Worm (Caenorhabditis elegans) whole organism, L1 larva: ENCODE results near the gene pnn-1.

ENCODE experiments used
- C04F5.9 ChIP-seq: sonication (generic microtip); optimal IDR thresholded peaks from 2 replicates; lab custom pipeline; 2016; ENCODE audit warnings: missing genetic modification characterization, missing compliant biosample characterization
- C34B4.2 ChIP-seq: sonication (generic microtip); optimal IDR thresholded peaks from 2 replicates; lab custom pipeline; 2017; ENCODE audit warnings: mild to moderate bottlenecking, missing genetic modification characterization, missing compliant biosample characterization
- F16B12.6 ChIP-seq: fragments of 150-350 bp; optimal IDR thresholded peaks from 2 replicates; lab custom pipeline; 2014; ENCODE audit warnings: missing biosample characterization, missing genetic modification characterization
- aha-1 ChIP-seq: fragments of 150-350 bp; optimal IDR thresholded peaks from 2 replicates; lab custom pipeline; 2014; ENCODE audit warnings: missing biosample characterization, missing genetic modification characterization
- alr-1 ChIP-seq: fragments of 200-800 bp; sonication (Bioruptor generic); optimal IDR thresholded peaks from 2 replicates; lab custom pipeline; 2018; ENCODE audit warnings: borderline replicate concordance, mild to moderate bottlenecking, missing genetic modification characterization, missing compliant biosample characterization
- blmp-1 ChIP-seq: fragments of 150-350 bp; optimal IDR thresholded peaks from 2 replicates; lab custom pipeline; 2014; ENCODE audit warnings: missing biosample characterization, missing genetic modification characterization
- ceh-63 ChIP-seq: fragments of 200-800 bp; sonication (Bioruptor generic); optimal IDR thresholded peaks from 2 replicates; lab custom pipeline; 2018; ENCODE audit warnings: mild to moderate bottlenecking, missing genetic modification characterization, missing compliant biosample characterization
- ces-1 ChIP-seq: fragments of 150-350 bp; optimal IDR thresholded peaks from 2 replicates; lab custom pipeline; 2014; ENCODE audit warnings: missing biosample characterization, missing genetic modification reagents, missing genetic modification characterization
- dsc-1 ChIP-seq: sonication (generic microtip); optimal IDR thresholded peaks from 2 replicates; lab custom pipeline; 2016; ENCODE audit warnings: mild to moderate bottlenecking, missing genetic modification characterization, missing compliant biosample characterization
- efl-1 ChIP-seq, 4 experiments: fragments of 150-350 bp; optimal IDR thresholded peaks in 3 of 4; peaks in 1 of 4; 1 replicate in 1 of 4; 2 replicates in 3 of 4; lab custom pipeline; 2014; ENCODE audit warnings: missing biosample characterization in 2 of 4, missing genetic modification characterization in 2 of 4, missing genetic modification reagents in 2 of 4
- elt-2 ChIP-seq: sonication (generic microtip); optimal IDR thresholded peaks from 2 replicates; lab custom pipeline; 2016; ENCODE audit warnings: missing genetic modification characterization, mild to moderate bottlenecking, inconsistent platforms, missing compliant biosample characterization, missing genetic modification reagents
- elt-3 ChIP-seq, 6 experiments: fragments of 150-350 bp in 1 of 6; sonication (generic microtip); optimal IDR thresholded peaks; 2 replicates each; lab custom pipeline; 2017 to 2018; ENCODE audit warnings: missing biosample characterization in 6 of 6, missing genetic modification characterization in 6 of 6, inconsistent platforms in 1 of 6
- hpl-2 ChIP-seq: fragments of 150-350 bp; optimal IDR thresholded peaks from 2 replicates; lab custom pipeline; 2014; ENCODE audit warnings: missing biosample characterization, missing genetic modification reagents, missing genetic modification characterization
- jun-1 ChIP-seq: fragments of 150-350 bp; optimal IDR thresholded peaks from 2 replicates; lab custom pipeline; 2014; ENCODE audit warnings: missing biosample characterization, missing genetic modification reagents, missing genetic modification characterization
- lin-35 ChIP-seq, 2 experiments: fragments of 150-350 bp; optimal IDR thresholded peaks; 2 replicates each; lab custom pipeline; 2014; ENCODE audit warnings: missing biosample characterization in 2 of 2, missing genetic modification characterization in 2 of 2, missing genetic modification reagents in 2 of 2
- lsy-2 ChIP-seq, 2 experiments: fragments of 150-350 bp; optimal IDR thresholded peaks; 2 replicates each; lab custom pipeline; 2014; ENCODE audit warnings: missing biosample characterization in 2 of 2, missing genetic modification characterization in 2 of 2
- mab-9 ChIP-seq: fragments of 200-800 bp; sonication (Bioruptor generic); IDR thresholded peaks from 2 replicates; pipeline ENCODE4 v1.3.6; 2022; ENCODE audit warnings: missing genetic modification reagents, missing genetic modification characterization, missing compliant biosample characterization
- mdl-1 ChIP-seq, 2 experiments: fragments of 150-350 bp; optimal IDR thresholded peaks; 2 replicates each; lab custom pipeline; 2014 to 2017; ENCODE audit warnings: missing biosample characterization in 2 of 2, missing genetic modification characterization in 2 of 2, inconsistent platforms in 1 of 2
- mef-2 ChIP-seq: fragments of 150-350 bp; optimal IDR thresholded peaks from 2 replicates; lab custom pipeline; 2014; ENCODE audit warnings: missing biosample characterization, missing genetic modification characterization
- mep-1 ChIP-seq: fragments of 150-350 bp; optimal IDR thresholded peaks from 2 replicates; lab custom pipeline; 2014; ENCODE audit warnings: missing biosample characterization, missing genetic modification characterization
- nhr-20 ChIP-seq: sonication (generic microtip); optimal IDR thresholded peaks from 2 replicates; lab custom pipeline; 2016; ENCODE audit warnings: mild to moderate bottlenecking, missing genetic modification characterization, missing compliant biosample characterization
- nhr-47 ChIP-seq: sonication (generic microtip); optimal IDR thresholded peaks from 2 replicates; lab custom pipeline; 2016; ENCODE audit warnings: mild to moderate bottlenecking, missing genetic modification characterization, moderate library complexity, missing compliant biosample characterization
- nhr-71 ChIP-seq: sonication (generic microtip); optimal IDR thresholded peaks from 2 replicates; lab custom pipeline; 2016; ENCODE audit warnings: mild to moderate bottlenecking, missing genetic modification characterization, moderate library complexity, missing compliant biosample characterization
- nhr-77 ChIP-seq: fragments of 150-350 bp; optimal IDR thresholded peaks from 2 replicates; lab custom pipeline; 2014; ENCODE audit warnings: missing biosample characterization, missing genetic modification characterization
- nhr-84 ChIP-seq: sonication (generic microtip); optimal IDR thresholded peaks from 2 replicates; lab custom pipeline; 2017; ENCODE audit warnings: missing biosample characterization, missing genetic modification characterization
- pax-3 ChIP-seq: fragments of 200-800 bp; sonication (Bioruptor generic); optimal IDR thresholded peaks from 2 replicates; lab custom pipeline; 2018; ENCODE audit warnings: mild to moderate bottlenecking, missing genetic modification characterization, moderate library complexity, missing compliant biosample characterization
- pqm-1 ChIP-seq: sonication (generic microtip); optimal IDR thresholded peaks from 3 replicates; lab custom pipeline; 2017; ENCODE audit warnings: missing biosample characterization, missing genetic modification characterization
- rnt-1 ChIP-seq: sonication (generic microtip); optimal IDR thresholded peaks from 2 replicates; lab custom pipeline; 2016; ENCODE audit warnings: mild to moderate bottlenecking, missing genetic modification characterization, moderate library complexity, missing compliant biosample characterization
- snu-23 ChIP-seq: sonication (generic microtip); optimal IDR thresholded peaks from 2 replicates; lab custom pipeline; 2016; ENCODE audit warnings: missing genetic modification characterization, missing compliant biosample characterization
- sup-37 ChIP-seq: fragments of 200-800 bp; sonication (Bioruptor generic); optimal IDR thresholded peaks from 2 replicates; lab custom pipeline; 2018; ENCODE audit warnings: mild to moderate bottlenecking, missing genetic modification characterization, missing compliant biosample characterization
- unc-30 ChIP-seq: sonication (generic microtip); optimal IDR thresholded peaks from 2 replicates; lab custom pipeline; 2017; ENCODE audit warnings: missing biosample characterization, missing genetic modification characterization
- xbp-1 ChIP-seq: sonication (generic microtip); optimal IDR thresholded peaks from 2 replicates; lab custom pipeline; 2016; ENCODE audit warnings: missing genetic modification characterization, missing compliant biosample characterization
- zag-1 ChIP-seq: fragments of 150-350 bp; optimal IDR thresholded peaks from 2 replicates; lab custom pipeline; 2014; ENCODE audit warnings: missing biosample characterization, missing genetic modification characterization

The pnn-1 gene

DNA sequence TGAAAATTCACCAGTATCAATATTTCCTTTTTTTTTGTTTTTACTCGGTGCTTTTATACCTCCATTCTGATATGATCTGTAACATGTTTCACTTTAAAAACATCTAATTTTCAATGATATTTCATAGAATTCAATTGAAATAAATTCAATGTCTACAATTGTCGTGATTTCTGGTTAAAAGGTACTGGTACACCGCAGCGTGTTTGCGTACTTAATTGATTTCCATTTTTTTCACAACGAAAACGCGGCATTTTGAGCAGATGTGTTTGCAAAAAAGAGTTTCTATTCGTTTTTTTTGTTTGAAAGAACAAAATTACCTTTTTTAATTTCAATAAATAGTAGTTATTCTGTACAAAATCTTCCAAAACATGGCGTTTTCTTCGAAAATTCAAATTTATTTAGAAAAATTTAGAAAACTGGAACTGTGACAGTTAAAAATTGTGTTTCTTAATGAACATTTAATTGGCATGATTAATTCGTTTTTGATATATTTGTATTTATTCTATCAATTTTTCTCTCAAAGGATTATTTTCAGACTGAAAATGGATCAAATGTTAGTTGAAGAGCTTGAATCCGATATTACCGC, at the start of gene pnn-1 (continued):
- no peak for TF ChIP-seq jun-1 (tag; lab: Kevin White, UChicago)
- no peak for TF ChIP-seq alr-1 (tag; lab: Kevin White, UChicago)
- TF ChIP-seq hpl-2 (GFP tag; lab: Kevin White, UChicago): no peak
- TF ChIP-seq mef-2 (tag; lab: Kevin White, UChicago): no peak
- no peak for TF ChIP-seq elt-3 (tag; optimal IDR thresholded peaks at IDR 0.05; lab: Kevin White, UChicago)
- TF ChIP-seq zag-1 (tag; lab: Kevin White, UChicago): no peak
- TF ChIP-seq mdl-1 (tag; optimal IDR thresholded peaks at IDR 0.05; lab: Kevin White, UChicago): no peak
- TF ChIP-seq elt-2: no peak
- peak; percentile 44 for TF ChIP-seq nhr-71 (tag; lab: Kevin White, UChicago)
- peak; percentile 58 for TF ChIP-seq mep-1 (tag; lab: Kevin White, UChicago)
- no peak for TF ChIP-seq nhr-84 (tag; lab: Kevin White, UChicago)
- peak; percentile 87 for TF ChIP-seq F16B12.6 (tag; lab: Kevin White, UChicago)
- peak; percentile 31 for TF ChIP-seq xbp-1 (tag; lab: Kevin White, UChicago)
- no peak for TF ChIP-seq nhr-20 (tag; lab: Kevin White, UChicago)
- TF ChIP-seq pax-3 (tag; lab: Kevin White, UChicago): no peak
- peak; percentile 41 for TF ChIP-seq blmp-1
- no peak for TF ChIP-seq unc-30 (tag; lab: Kevin White, UChicago)
- TF ChIP-seq pqm-1 (tag; lab: Kevin White, UChicago): no peak
- peak; percentile 45 for TF ChIP-seq snu-23 (GFP tag; lab: Kevin White, UChicago)
- TF ChIP-seq nhr-47 (tag; lab: Kevin White, UChicago): peak; percentile 37
- no peak for TF ChIP-seq C34B4.2
- TF ChIP-seq lsy-2 (tag; optimal IDR thresholded peaks at IDR 0.05; lab: Kevin White, UChicago): peak; percentile 71 to 86
- TF ChIP-seq rnt-1: no peak
- TF ChIP-seq dsc-1 (tag; lab: Kevin White, UChicago): no peak

DNA sequence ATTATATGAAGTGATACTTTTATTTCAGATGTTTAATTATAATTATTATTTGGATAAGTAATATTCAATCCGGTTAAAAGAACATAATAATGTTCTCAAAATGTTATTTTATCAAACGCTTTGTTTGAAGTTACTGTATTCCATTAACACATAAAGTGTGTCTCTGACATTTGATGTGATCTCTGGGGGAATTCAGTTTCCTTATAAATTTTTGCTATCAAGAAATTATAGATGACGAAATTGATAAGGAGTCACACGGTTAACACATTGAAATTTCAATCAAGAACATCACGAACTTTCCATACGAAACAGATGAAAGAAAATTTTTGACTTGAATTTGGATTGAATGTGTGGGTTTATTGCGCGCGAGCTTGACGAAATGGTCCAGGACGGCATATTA, 49.2 kb upstream of the pnn-1 start:
- TF ChIP-seq mab-9 (GFP tag; lab: Robert Waterston, UW): no peak
- no peak for TF ChIP-seq rnt-1
- no peak for TF ChIP-seq aha-1 (tag; lab: Kevin White, UChicago)
- TF ChIP-seq ces-1 (GFP tag; lab: Kevin White, UChicago): no peak
- TF ChIP-seq elt-2: peak; percentile 74
- TF ChIP-seq nhr-77: no peak
- TF ChIP-seq sup-37 (GFP tag; lab: Kevin White, UChicago): no peak
- TF ChIP-seq lin-35 (GFP tag; optimal IDR thresholded peaks at IDR 0.05; lab: Kevin White, UChicago): peak in 1 of 2 experiments; percentile 26
- TF ChIP-seq pax-3 (tag; lab: Kevin White, UChicago): peak; percentile 15
- no peak for TF ChIP-seq nhr-84 (tag; lab: Kevin White, UChicago)
- peak; percentile 15 for TF ChIP-seq nhr-20 (tag; lab: Kevin White, UChicago)

DNA sequence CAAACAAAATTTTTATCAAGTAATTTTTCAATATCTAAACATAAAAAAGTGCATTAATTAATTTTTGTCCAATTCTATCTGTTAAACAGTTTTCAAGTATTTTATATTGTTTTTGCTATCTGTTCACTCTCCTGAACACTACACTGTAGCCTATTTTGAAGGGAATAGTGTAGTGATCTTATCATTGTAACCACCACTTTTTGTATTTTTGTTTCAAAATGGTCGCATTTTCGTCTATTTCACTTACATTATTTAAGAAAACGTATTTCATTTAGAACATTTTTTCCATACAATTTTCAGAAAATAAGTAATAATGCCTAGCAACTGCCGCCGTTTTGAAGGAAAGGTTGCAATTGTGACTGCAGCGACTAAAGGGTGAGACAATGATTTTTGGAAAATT, 48.6 kb upstream of the pnn-1 start, which contains the start of gene dhrs-4:
Gene dhrs-4, plus strand, starts transcription at position 301 of the 400 bp plus-strand sequence.
- TF ChIP-seq nhr-20 (tag; lab: Kevin White, UChicago) (peak; percentile 14), F16B12.6 (tag; lab: Kevin White, UChicago) (no peak)

DNA sequence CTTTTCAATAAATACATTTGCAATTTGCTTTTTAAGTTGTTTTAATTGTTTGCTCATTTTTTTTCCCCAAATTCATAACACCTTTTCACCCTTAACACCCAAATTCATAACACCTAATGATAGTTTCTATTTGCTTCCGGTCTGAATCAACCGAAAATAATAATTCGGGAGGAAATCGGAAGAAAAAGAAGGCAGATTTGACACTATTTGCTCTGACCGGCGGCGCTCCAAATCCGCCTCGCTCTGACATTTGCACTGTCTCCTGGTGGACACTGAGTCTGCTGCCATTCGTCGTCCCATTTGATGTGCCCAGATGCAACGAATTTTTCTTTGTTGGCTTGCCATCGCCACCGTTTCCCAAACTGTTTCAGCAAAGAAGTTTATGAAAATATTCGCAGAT, 46.8 kb upstream of the pnn-1 start, which contains the start of gene pqn-67:
Gene pqn-67, plus strand, starts transcription at position 301 of the 400 bp plus-strand sequence.
- TF ChIP-seq ceh-63 (GFP tag; lab: Kevin White, UChicago) (no peak), efl-1 (optimal IDR thresholded peaks at IDR 0.05; lab: Kevin White, UChicago) (no peak), efl-1 (GFP tag; optimal IDR thresholded peaks at IDR 0.05 in 1 of 2; lab: Kevin White, UChicago) (peak in 1 of 2 experiments; percentile 12), C04F5.9 (tag; lab: Kevin White, UChicago) (no peak), lin-35 (GFP tag; optimal IDR thresholded peaks at IDR 0.05; lab: Kevin White, UChicago) (no peak)
